Fruit fly (Drosophila melanogaster): ENCODE data around the gene CG5478.

The CG5478 gene

dm6 chr3R:15933609-15934232 is at the start of gene CG5478, which contains the start of gene blp (continued):
- no peak for TF ChIP-seq CG15011 (GFP tag; optimal IDR thresholded peaks at IDR 0.05)
- no peak for TF ChIP-seq CrebB (tag; optimal IDR thresholded peaks at IDR 0.05)
- no peak for TF ChIP-seq CG14965 (GFP tag; optimal IDR thresholded peaks at IDR 0.05; ENCODE audit: borderline replicate concordance)
- TF ChIP-seq dm (GFP tag; optimal IDR thresholded peaks at IDR 0.05) = peak; percentile 3
- TF ChIP-seq CG10654 (GFP tag; optimal IDR thresholded peaks at IDR 0.05) = no peak
- no peak for TF ChIP-seq gro (GFP tag; optimal IDR thresholded peaks at IDR 0.05)
- TF ChIP-seq CG8388 (GFP tag; optimal IDR thresholded peaks at IDR 0.05) = no peak
- TF ChIP-seq inv (GFP tag; IDR thresholded peaks at IDR 0.05; ENCODE audit: partially characterized antibody) = peak; percentile 69
- TF ChIP-seq Stat92E (GFP tag; optimal IDR thresholded peaks at IDR 0.05) = peak in 1 of 3 experiments; percentile 10
- no peak for TF ChIP-seq NC2β (GFP tag; optimal IDR thresholded peaks at IDR 0.05)
- TF ChIP-seq CG18011 (GFP tag; optimal IDR thresholded peaks at IDR 0.05) = no peak
- peak; percentile 50 for TF ChIP-seq YL-1 (GFP tag; optimal IDR thresholded peaks at IDR 0.05)
- no peak for TF ChIP-seq CG31388 (GFP tag; optimal IDR thresholded peaks at IDR 0.05)
- no peak for TF ChIP-seq CG33557 (GFP tag; optimal IDR thresholded peaks at IDR 0.05)
- TF ChIP-seq nom (GFP tag; optimal IDR thresholded peaks at IDR 0.05) = no peak
- peak; percentile 79 for TF ChIP-seq MBD-R2 (GFP tag; IDR thresholded peaks at IDR 0.05)
- TF ChIP-seq z (GFP tag; IDR thresholded peaks at IDR 0.05) = no peak
- TF ChIP-seq CG6791 (GFP tag; IDR thresholded peaks at IDR 0.05; ENCODE audit: partially characterized antibody) = peak; percentile 94
- TF ChIP-seq Fer2 (tag; optimal IDR thresholded peaks at IDR 0.05) = no peak
- TF ChIP-seq CG16813 (GFP tag; IDR thresholded peaks at IDR 0.05; ENCODE audit: partially characterized antibody) = peak; percentile 85
- TF ChIP-seq vnd (GFP tag; IDR thresholded peaks at IDR 0.05; ENCODE audit: partially characterized antibody) = peak; percentile 81
- no peak for TF ChIP-seq Hr3 (GFP tag; optimal IDR thresholded peaks at IDR 0.05)
- no peak for TF ChIP-seq lmd (GFP tag; IDR thresholded peaks at IDR 0.05)
- TF ChIP-seq CG13624 (GFP tag; optimal IDR thresholded peaks at IDR 0.05) = no peak
- TF ChIP-seq ro (GFP tag; IDR thresholded peaks at IDR 0.05) = no peak
- no peak for TF ChIP-seq jumu (GFP tag; optimal IDR thresholded peaks at IDR 0.05)
- no peak for TF ChIP-seq BtbVII (GFP tag; optimal IDR thresholded peaks at IDR 0.05)
- TF ChIP-seq Dfd (GFP tag; optimal IDR thresholded peaks at IDR 0.05) = no peak
- peak; percentile 91 for TF ChIP-seq tna (GFP tag; IDR thresholded peaks at IDR 0.05; ENCODE audit: partially characterized antibody)
- no peak for TF ChIP-seq ken (GFP tag; IDR thresholded peaks at IDR 0.05)
- no peak for TF ChIP-seq Camta (GFP tag; optimal IDR thresholded peaks at IDR 0.05)
- TF ChIP-seq CG3726 (GFP tag; IDR thresholded peaks at IDR 0.05) = no peak
- TF ChIP-seq CG13424 (tag; optimal IDR thresholded peaks at IDR 0.05) = no peak
- no peak for TF ChIP-seq Sox100B (GFP tag; optimal IDR thresholded peaks at IDR 0.05)
- no peak for TF ChIP-seq CG30020 (tag; optimal IDR thresholded peaks at IDR 0.05)
- TF ChIP-seq sim (GFP tag; IDR thresholded peaks at IDR 0.05) = no peak
- TF ChIP-seq CG16863 (GFP tag; optimal IDR thresholded peaks at IDR 0.05) = no peak
- no peak for TF ChIP-seq CG8765 (GFP tag; IDR thresholded peaks at IDR 0.05)
- TF ChIP-seq CG5245 (GFP tag; optimal IDR thresholded peaks at IDR 0.05) = no peak
- no peak for TF ChIP-seq Mes4 (GFP tag; optimal IDR thresholded peaks at IDR 0.05)
- no peak for TF ChIP-seq pum (GFP tag; optimal IDR thresholded peaks at IDR 0.05)
- no peak for TF ChIP-seq CG17612 (GFP tag; IDR thresholded peaks at IDR 0.05)
- TF ChIP-seq CG9817 (tag; optimal IDR thresholded peaks at IDR 0.05) = no peak
- no peak for TF ChIP-seq CG10959 (GFP tag; IDR thresholded peaks at IDR 0.05)
- TF ChIP-seq aop (GFP tag; IDR thresholded peaks at IDR 0.05) = no peak
- TF ChIP-seq CG1602 (GFP tag; optimal IDR thresholded peaks at IDR 0.05) = no peak
- TF ChIP-seq CG11695 (GFP tag; IDR thresholded peaks at IDR 0.05) = no peak
- TF ChIP-seq CG31224 (GFP tag; IDR thresholded peaks at IDR 0.05) = no peak
- TF ChIP-seq CG18619 (GFP tag; optimal IDR thresholded peaks at IDR 0.05) = no peak
- TF ChIP-seq stwl (tag; optimal IDR thresholded peaks at IDR 0.05) = peak; percentile 68
- no peak for TF ChIP-seq chm (GFP tag; IDR thresholded peaks at IDR 0.05)

All from whole organism, embryonic.